Worm (Caenorhabditis elegans) whole organism, L2 larva: ENCODE results near the gene F14H3.5.
A peak's percentile ranks its signal among the peaks of the same experiment; 100 is the strongest.

Experiments used
- C34F6.9 ChIP-seq: fragments of 150-350 bp; optimal IDR thresholded peaks from 2 replicates; lab custom pipeline; 2014; ENCODE audit warnings: missing biosample characterization, missing genetic modification characterization
- F13H6.1 ChIP-seq: sonication (generic microtip); optimal IDR thresholded peaks from 2 replicates; lab custom pipeline; 2016; ENCODE audit warnings: missing genetic modification characterization, missing compliant biosample characterization
- R02D3.7 ChIP-seq: fragments of 150-350 bp; optimal IDR thresholded peaks from 2 replicates; lab custom pipeline; 2014; ENCODE audit warnings: missing biosample characterization, missing genetic modification characterization
- ZK546.5 ChIP-seq: sonication (generic microtip); optimal IDR thresholded peaks from 2 replicates; lab custom pipeline; 2017; ENCODE audit warnings: missing biosample characterization, missing genetic modification characterization
- alr-1 ChIP-seq: fragments of 150-350 bp; optimal IDR thresholded peaks from 2 replicates; lab custom pipeline; 2014; ENCODE audit warnings: missing biosample characterization, missing genetic modification characterization
- aly-2 ChIP-seq: fragments of 150-350 bp; optimal IDR thresholded peaks from 2 replicates; lab custom pipeline; 2014; ENCODE audit warnings: missing biosample characterization, missing genetic modification characterization
- ama-1 ChIP-seq: fragments of 150-350 bp; optimal IDR thresholded peaks from 2 replicates; lab custom pipeline; 2018; ENCODE audit warnings: inconsistent platforms
- blmp-1 ChIP-seq: sonication (generic microtip); optimal IDR thresholded peaks from 2 replicates; lab custom pipeline; 2017; ENCODE audit warnings: missing genetic modification characterization, mild to moderate bottlenecking, missing compliant biosample characterization, antibody characterized with exemption, moderate library complexity; ENCODE audit not compliant: insufficient read depth
- ceh-82 ChIP-seq: fragments of 150-350 bp; optimal IDR thresholded peaks from 2 replicates; lab custom pipeline; 2014; ENCODE audit warnings: missing biosample characterization, missing genetic modification characterization
- crh-2 ChIP-seq: sonication (generic microtip); optimal IDR thresholded peaks from 2 replicates; lab custom pipeline; 2017; ENCODE audit warnings: missing biosample characterization, missing genetic modification characterization
- dmd-4 ChIP-seq: sonication (generic microtip); optimal IDR thresholded peaks from 2 replicates; lab custom pipeline; 2017; ENCODE audit warnings: missing biosample characterization, missing genetic modification characterization
- egl-27 ChIP-seq: sonication (generic microtip); optimal IDR thresholded peaks from 3 replicates; lab custom pipeline; 2017; ENCODE audit warnings: missing biosample characterization, missing genetic modification reagents, missing genetic modification characterization
- elt-1 ChIP-seq: fragments of 150-350 bp; optimal IDR thresholded peaks from 2 replicates; lab custom pipeline; 2014; ENCODE audit warnings: missing biosample characterization, missing genetic modification characterization
- elt-3 ChIP-seq: sonication (generic microtip); optimal IDR thresholded peaks from 2 replicates; lab custom pipeline; 2017; ENCODE audit warnings: missing biosample characterization, missing genetic modification characterization
- fos-1 ChIP-seq: fragments of 150-350 bp; optimal IDR thresholded peaks from 2 replicates; lab custom pipeline; 2014; ENCODE audit warnings: missing biosample characterization, missing genetic modification characterization
- gmeb-1 ChIP-seq: fragments of 150-350 bp; optimal IDR thresholded peaks from 2 replicates; lab custom pipeline; 2014; ENCODE audit warnings: missing biosample characterization, missing genetic modification characterization
- lin-11 ChIP-seq: fragments of 150-350 bp; sonication (generic microtip); optimal IDR thresholded peaks from 2 replicates; lab custom pipeline; 2014; ENCODE audit warnings: missing biosample characterization, missing genetic modification characterization, inconsistent platforms, mixed read lengths
- lin-13 ChIP-seq: fragments of 150-350 bp; optimal IDR thresholded peaks from 2 replicates; lab custom pipeline; 2014; ENCODE audit warnings: missing biosample characterization, missing genetic modification reagents, missing genetic modification characterization
- lin-39 ChIP-seq: fragments of 150-350 bp; optimal IDR thresholded peaks from 2 replicates; lab custom pipeline; 2014; ENCODE audit warnings: missing biosample characterization, missing genetic modification reagents, missing genetic modification characterization
- lsy-2 ChIP-seq, 2 experiments: fragments of 150-350 bp in 1 of 2; sonication (generic microtip) in 1 of 2; optimal IDR thresholded peaks; 2 replicates each; lab custom pipeline; 2014 to 2017; ENCODE audit warnings: missing biosample characterization in 2 of 2, missing genetic modification characterization in 2 of 2
- mab-5 ChIP-seq: fragments of 150-350 bp; optimal IDR thresholded peaks from 2 replicates; lab custom pipeline; 2014; ENCODE audit warnings: missing biosample characterization, missing genetic modification characterization
- mbf-1 ChIP-seq: sonication (generic microtip); optimal IDR thresholded peaks from 2 replicates; lab custom pipeline; 2017; ENCODE audit warnings: missing biosample characterization, missing genetic modification characterization
- mdl-1 ChIP-seq, 2 experiments: fragments of 150-350 bp in 1 of 2; sonication (generic microtip) in 1 of 2; optimal IDR thresholded peaks; 2 replicates each; lab custom pipeline; 2017; ENCODE audit warnings: missing biosample characterization in 2 of 2, missing genetic modification characterization in 2 of 2
- nhr-12 ChIP-seq: fragments of 150-350 bp; optimal IDR thresholded peaks from 2 replicates; lab custom pipeline; 2014; ENCODE audit warnings: missing biosample characterization, missing genetic modification characterization
- nhr-129 ChIP-seq: fragments of 150-350 bp; optimal IDR thresholded peaks from 2 replicates; lab custom pipeline; 2014; ENCODE audit warnings: missing biosample characterization, missing genetic modification characterization
- nhr-21 ChIP-seq: fragments of 150-350 bp; optimal IDR thresholded peaks from 2 replicates; lab custom pipeline; 2014; ENCODE audit warnings: missing biosample characterization, missing genetic modification characterization
- nhr-23 ChIP-seq: fragments of 150-350 bp; optimal IDR thresholded peaks from 2 replicates; lab custom pipeline; 2014; ENCODE audit warnings: missing biosample characterization, missing genetic modification reagents, missing genetic modification characterization
- nhr-237 ChIP-seq: fragments of 150-350 bp; optimal IDR thresholded peaks from 2 replicates; lab custom pipeline; 2014; ENCODE audit warnings: missing biosample characterization, missing genetic modification characterization
- nhr-25 ChIP-seq: fragments of 150-350 bp; sonication (generic microtip); optimal IDR thresholded peaks from 3 replicates; lab custom pipeline; 2014; ENCODE audit warnings: missing biosample characterization, missing genetic modification characterization
- nhr-6 ChIP-seq: fragments of 150-350 bp; optimal IDR thresholded peaks from 2 replicates; lab custom pipeline; 2014; ENCODE audit warnings: missing biosample characterization, missing genetic modification characterization
- nhr-77 ChIP-seq: fragments of 150-350 bp; optimal IDR thresholded peaks from 2 replicates; lab custom pipeline; 2014; ENCODE audit warnings: missing biosample characterization, missing genetic modification characterization
- peb-1 ChIP-seq: fragments of 150-350 bp; optimal IDR thresholded peaks from 2 replicates; lab custom pipeline; 2014; ENCODE audit warnings: missing biosample characterization, missing genetic modification characterization
- sem-4 ChIP-seq: fragments of 150-350 bp; optimal IDR thresholded peaks from 2 replicates; lab custom pipeline; 2014; ENCODE audit warnings: missing biosample characterization, missing genetic modification reagents, missing genetic modification characterization
- skn-1 ChIP-seq: sonication (generic microtip); optimal IDR thresholded peaks from 2 replicates; lab custom pipeline; 2017; ENCODE audit warnings: missing biosample characterization, missing genetic modification characterization
- sma-3 ChIP-seq: sonication (generic microtip); optimal IDR thresholded peaks from 2 replicates; lab custom pipeline; 2016; ENCODE audit warnings: missing genetic modification reagents, missing genetic modification characterization, missing compliant biosample characterization
- sma-9 ChIP-seq, 2 experiments: fragments of 150-350 bp in 1 of 2; sonication (generic microtip) in 1 of 2; optimal IDR thresholded peaks; 2 replicates each; lab custom pipeline; 2014 to 2016; ENCODE audit warnings: missing genetic modification characterization in 2 of 2, mild to moderate bottlenecking in 1 of 2, missing biosample characterization in 1 of 2, missing compliant biosample characterization in 1 of 2, missing genetic modification reagents in 1 of 2, moderate library complexity in 1 of 2
- snpc-4 ChIP-seq: fragments of 150-350 bp; optimal IDR thresholded peaks from 2 replicates; lab custom pipeline; 2014; ENCODE audit warnings: missing biosample characterization, missing genetic modification characterization
- unc-55 ChIP-seq: fragments of 150-350 bp; sonication (generic microtip); optimal IDR thresholded peaks from 3 replicates; lab custom pipeline; 2014; ENCODE audit warnings: missing biosample characterization, missing genetic modification reagents, missing genetic modification characterization
- unc-62 ChIP-seq: fragments of 150-350 bp; optimal IDR thresholded peaks from 2 replicates; lab custom pipeline; 2014; ENCODE audit warnings: missing biosample characterization, missing genetic modification reagents, missing genetic modification characterization
- ztf-1 ChIP-seq: fragments of 200-800 bp; sonication (Bioruptor generic); conservative IDR thresholded peaks from 2 replicates; pipeline ENCODE4 v1.3.6; 2022; ENCODE audit warnings: missing genetic modification characterization, missing compliant biosample characterization
- ztf-11 ChIP-seq: sonication (generic microtip); optimal IDR thresholded peaks from 2 replicates; lab custom pipeline; 2017; ENCODE audit warnings: missing biosample characterization, missing genetic modification characterization
- ztf-4 ChIP-seq: fragments of 150-350 bp; optimal IDR thresholded peaks from 2 replicates; lab custom pipeline; 2014; ENCODE audit warnings: missing biosample characterization, missing genetic modification characterization

F14H3.5 gene

DNA sequence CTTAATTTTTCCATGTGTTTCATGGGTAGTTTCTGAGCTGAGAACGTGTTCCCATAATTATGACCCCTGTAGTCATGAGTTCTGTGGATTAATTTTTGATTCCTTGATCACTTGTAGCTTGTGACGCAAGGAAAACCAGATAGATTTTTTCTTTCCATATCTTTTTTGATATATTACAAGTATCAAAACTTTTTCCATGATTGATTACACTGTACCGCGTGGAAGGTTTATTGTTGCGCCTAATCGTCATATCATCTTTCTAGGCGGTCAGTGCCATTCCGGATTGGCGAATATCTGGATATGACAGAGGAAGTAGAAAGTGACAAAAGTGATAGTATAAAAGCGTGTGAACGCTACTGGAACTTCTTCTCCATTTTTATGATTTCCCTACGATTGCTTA lies 10.3 kb downstream of the F14H3.5 start, which contains the start of gene ZK285.2:
TSS of gene ZK285.2 (plus strand) at position 301 of the 400 bp plus-strand sequence.
- no peak for TF ChIP-seq gmeb-1 (tag; lab: Kevin White, UChicago)

ce11 chrV:16045837-16046236 lies 11.0 kb downstream of the F14H3.5 start, which contains the start of gene T10C6.15:
T10C6.15 (minus strand) TSS chrV:16045940.
- TF ChIP-seq peb-1 (tag; lab: Kevin White, UChicago) (no peak), nhr-6 (no peak), nhr-23 (tag; lab: Kevin White, UChicago) (no peak), snpc-4 (tag; lab: Kevin White, UChicago) (no peak), nhr-25 (tag; lab: Kevin White, UChicago) (no peak), nhr-129 (tag; lab: Kevin White, UChicago) (peak; percentile 43), ztf-4 (tag; lab: Kevin White, UChicago) (no peak), crh-2 (peak; percentile 76), R02D3.7 (no peak), gmeb-1 (tag; lab: Kevin White, UChicago) (peak; percentile 55), ztf-1 (GFP tag; lab: Robert Waterston, UW) (no peak), nhr-21 (tag; lab: Kevin White, UChicago) (no peak), nhr-237 (no peak), unc-62 (GFP tag; lab: Kevin White, UChicago) (no peak), nhr-77 (no peak), mab-5 (tag; lab: Kevin White, UChicago) (no peak), ZK546.5 (no peak), mbf-1 (tag; lab: Kevin White, UChicago) (no peak), ztf-11 (tag; lab: Kevin White, UChicago) (no peak), aly-2 (tag; lab: Kevin White, UChicago) (no peak), alr-1 (tag; lab: Kevin White, UChicago) (no peak), elt-3 (tag; lab: Kevin White, UChicago) (no peak), F13H6.1 (tag; lab: Kevin White, UChicago) (no peak), lin-39 (tag; lab: Kevin White, UChicago) (no peak), lsy-2 (tag; optimal IDR thresholded peaks at IDR 0.05; lab: Kevin White, UChicago) (no peak), elt-1 (tag; lab: Kevin White, UChicago) (no peak), sem-4 (tag; lab: Kevin White, UChicago) (no peak), ceh-82 (tag; lab: Kevin White, UChicago) (no peak), sma-3 (GFP tag; lab: Kevin White, UChicago) (peak; percentile 42), ama-1 (lab: Kevin White, UChicago) (no peak), sma-9 (GFP tag; optimal IDR thresholded peaks at IDR 0.05; lab: Kevin White, UChicago) (peak; percentile 86), sma-9 (tag; optimal IDR thresholded peaks at IDR 0.05; lab: Kevin White, UChicago) (no peak), mdl-1 (tag; optimal IDR thresholded peaks at IDR 0.05; lab: Kevin White, UChicago) (no peak), dmd-4 (tag; lab: Kevin White, UChicago) (no peak), fos-1 (tag; lab: Kevin White, UChicago) (no peak), blmp-1 (tag; lab: Kevin White, UChicago) (no peak), lin-11 (no peak), C34F6.9 (tag; lab: Kevin White, UChicago) (no peak), egl-27 (tag; lab: Kevin White, UChicago) (no peak), nhr-12 (tag; lab: Kevin White, UChicago) (no peak), lin-13 (GFP tag; lab: Kevin White, UChicago) (no peak), unc-55 (GFP tag; lab: Kevin White, UChicago) (no peak), skn-1 (tag; lab: Kevin White, UChicago) (no peak)

ce11 chrV:16043686-16044085 lies 13.2 kb downstream of the F14H3.5 start:
- TF ChIP-seq nhr-77: no peak
- peak; percentile 23 for TF ChIP-seq crh-2
- TF ChIP-seq fos-1 (tag; lab: Kevin White, UChicago): peak; percentile 31
- peak; percentile 23 for TF ChIP-seq sma-9 (GFP tag; optimal IDR thresholded peaks at IDR 0.05; lab: Kevin White, UChicago)
- TF ChIP-seq sma-9 (tag; optimal IDR thresholded peaks at IDR 0.05; lab: Kevin White, UChicago): no peak
- TF ChIP-seq, all 48 proteins: peak for 3
